Worm (Caenorhabditis elegans): ENCODE measurements around the gene F53F4.16.

- TF ChIP-seq C34F6.9 (tag; optimal IDR thresholded peaks at IDR 0.05): no peak
- no peak for TF ChIP-seq lin-11 (tag; optimal IDR thresholded peaks at IDR 0.05)
- TF ChIP-seq elt-1 (tag; optimal IDR thresholded peaks at IDR 0.05): no peak
- no peak for TF ChIP-seq R02D3.7 (tag; optimal IDR thresholded peaks at IDR 0.05)
- no peak for TF ChIP-seq nhr-25 (tag; optimal IDR thresholded peaks at IDR 0.05)
These were observed 26.0 kb upstream of the F53F4.16 start for ce11 chrV:13647617-13648016.

Measured in whole organism, L2 larva.